Worm (Caenorhabditis elegans) whole organism, midembryonic: ENCODE results near the gene C02E7.10.

Experiments
- cog-1 ChIP-seq: sonication (generic microtip); optimal IDR thresholded peaks from 2 replicates; lab custom pipeline; 2016; ENCODE audit warnings: missing genetic modification characterization, missing compliant biosample characterization
- flt-1 ChIP-seq: fragments of 200-800 bp; sonication (Bioruptor generic); IDR thresholded peaks from 2 replicates; pipeline ENCODE4 v1.3.6; 2022; ENCODE audit warnings: missing genetic modification characterization, missing compliant biosample characterization
- klf-2 ChIP-seq: fragments of 200-800 bp; sonication (Bioruptor generic); conservative IDR thresholded peaks from 2 replicates; pipeline ENCODE4 v1.3.6; 2022; ENCODE audit warnings: missing genetic modification reagents, missing genetic modification characterization, missing compliant biosample characterization
- med-1 ChIP-seq: sonication (generic microtip); optimal IDR thresholded peaks from 2 replicates; lab custom pipeline; 2017; ENCODE audit warnings: missing genetic modification characterization, mild to moderate bottlenecking, missing compliant biosample characterization, antibody characterized with exemption, missing genetic modification reagents; ENCODE audit not compliant: insufficient read depth
- ref-1 ChIP-seq: fragments of 200-800 bp; sonication (Bioruptor generic); conservative IDR thresholded peaks from 2 replicates; pipeline ENCODE4 v1.3.6; 2022; ENCODE audit warnings: missing genetic modification reagents, missing genetic modification characterization, missing compliant biosample characterization
- tab-1 ChIP-seq: fragments of 200-800 bp; sonication (Bioruptor generic); IDR thresholded peaks from 2 replicates; pipeline ENCODE4 v1.3.6; 2022; ENCODE audit warnings: missing genetic modification characterization, missing compliant biosample characterization
- ztf-23 ChIP-seq: fragments of 200-800 bp; sonication (Bioruptor generic); IDR thresholded peaks from 2 replicates; pipeline ENCODE4 v1.3.6; 2022; ENCODE audit warnings: missing genetic modification reagents, missing genetic modification characterization, missing compliant biosample characterization
- ztf-29 ChIP-seq: fragments of 200-800 bp; sonication (Bioruptor generic); IDR thresholded peaks from 2 replicates; pipeline ENCODE4 v1.3.6; 2022; ENCODE audit warnings: missing genetic modification reagents, missing genetic modification characterization, missing compliant biosample characterization

DNA sequence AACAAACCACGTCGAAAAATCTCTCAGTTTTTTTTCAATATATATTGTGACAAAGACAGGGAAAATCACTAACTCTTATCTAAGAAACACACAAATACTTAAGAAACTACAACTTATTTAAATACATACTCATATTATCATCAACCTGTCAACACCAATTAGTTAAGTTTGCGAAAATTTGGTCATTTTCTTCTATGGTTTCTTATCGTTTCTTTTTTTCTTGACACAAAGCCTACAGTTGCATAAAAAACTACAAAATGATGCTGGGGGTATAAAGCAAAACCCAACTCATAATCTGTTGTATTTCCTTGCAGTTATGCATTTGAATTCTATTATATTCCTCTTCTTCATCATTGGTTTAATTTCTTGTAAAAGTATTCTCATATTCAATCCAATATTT is 31.8 kb downstream of the C02E7.10 start, which contains the start of gene ugt-67:
- TF ChIP-seq ztf-23 (no peak), flt-1 (GFP tag; lab: Robert Waterston, UW) (no peak), tab-1 (GFP tag; lab: Robert Waterston, UW) (no peak), klf-2 (GFP tag; lab: Robert Waterston, UW) (no peak), ztf-29 (GFP tag; lab: Robert Waterston, UW) (no peak), ref-1 (GFP tag; lab: Robert Waterston, UW) (no peak), med-1 (GFP tag; lab: Kevin White, UChicago) (no peak), cog-1 (tag; lab: Kevin White, UChicago) (no peak)
